Worm (Caenorhabditis elegans): ENCODE results near the gene F43C11.4.

The F43C11.4 gene

ce11 chrII:2330462-2330861, 16.3 kb upstream of the F43C11.4 start:
- TF ChIP-seq him-1 (tag; optimal IDR thresholded peaks at IDR 0.05) (no peak), W03F9.2 (tag; optimal IDR thresholded peaks at IDR 0.05) (no peak)

- TF ChIP-seq W03F9.2 (tag; optimal IDR thresholded peaks at IDR 0.05), result no peak
- no peak for TF ChIP-seq dao-5 (tag; optimal IDR thresholded peaks at IDR 0.05)
- no peak for TF ChIP-seq him-1 (tag; optimal IDR thresholded peaks at IDR 0.05)
These were observed 14.6 kb upstream of the F43C11.4 start, which contains the start of gene F43C11.8 for ce11 chrII:2332220-2332619. F43C11.8 (plus strand) TSS chrII:2332520.

ce11 chrII:2335572-2335971, 11.2 kb upstream of the F43C11.4 start, which contains the start of gene F43C11.7:
F43C11.7 (plus strand) TSS chrII:2335897.
- TF ChIP-seq W03F9.2 (tag; optimal IDR thresholded peaks at IDR 0.05) (no peak), him-1 (tag; optimal IDR thresholded peaks at IDR 0.05) (no peak), dao-5 (tag; optimal IDR thresholded peaks at IDR 0.05) (no peak)

ce11 chrII:2336177-2336576, 10.6 kb upstream of the F43C11.4 start:
- TF ChIP-seq W03F9.2 (tag; optimal IDR thresholded peaks at IDR 0.05) (no peak), him-1 (tag; optimal IDR thresholded peaks at IDR 0.05) (no peak), dao-5 (tag; optimal IDR thresholded peaks at IDR 0.05) (no peak)

ce11 chrII:2340974-2341373, 5.8 kb upstream of the F43C11.4 start:
- TF ChIP-seq dao-5 (tag; optimal IDR thresholded peaks at IDR 0.05) (no peak), him-1 (tag; optimal IDR thresholded peaks at IDR 0.05) (no peak), W03F9.2 (tag; optimal IDR thresholded peaks at IDR 0.05) (no peak)

- TF ChIP-seq him-1 (tag; optimal IDR thresholded peaks at IDR 0.05) (no peak), W03F9.2 (tag; optimal IDR thresholded peaks at IDR 0.05) (no peak), dao-5 (tag; optimal IDR thresholded peaks at IDR 0.05) (no peak)
These were observed 5.3 kb upstream of the F43C11.4 start, which contains the start of gene enri-1 for ce11 chrII:2341515-2341914. enri-1 (minus strand) TSS chrII:2341615.

ce11 chrII:2342004-2342479, 4.7 kb upstream of the F43C11.4 start, which contains the start of gene F43C11.6:
F43C11.6 (plus strand) TSS chrII:2342429.
- TF ChIP-seq him-1 (tag; optimal IDR thresholded peaks at IDR 0.05) (no peak), dao-5 (tag; optimal IDR thresholded peaks at IDR 0.05) (no peak), W03F9.2 (tag; optimal IDR thresholded peaks at IDR 0.05) (no peak)

ce11 chrII:2352546-2352945, 5.8 kb downstream of the F43C11.4 start, which contains the start of gene F43C11.10:
F43C11.10 (minus strand) TSS chrII:2352646.
- TF ChIP-seq W03F9.2 (tag; optimal IDR thresholded peaks at IDR 0.05) (no peak), dao-5 (tag; optimal IDR thresholded peaks at IDR 0.05) (no peak), him-1 (tag; optimal IDR thresholded peaks at IDR 0.05) (no peak)

ce11 chrII:2353012-2353411, 6.2 kb downstream of the F43C11.4 start, which contains the start of gene F43C11.3:
F43C11.3 (plus strand) TSS chrII:2353312.
- TF ChIP-seq dao-5 (tag; optimal IDR thresholded peaks at IDR 0.05), result no peak
- no peak for TF ChIP-seq W03F9.2 (tag; optimal IDR thresholded peaks at IDR 0.05)
- TF ChIP-seq him-1 (tag; optimal IDR thresholded peaks at IDR 0.05), result no peak

ce11 chrII:2354476-2354875, 7.7 kb downstream of the F43C11.4 start, which contains the start of gene F43C11.2:
F43C11.2 (plus strand) TSS chrII:2354776.
- TF ChIP-seq W03F9.2 (tag; optimal IDR thresholded peaks at IDR 0.05) (no peak), him-1 (tag; optimal IDR thresholded peaks at IDR 0.05) (no peak), dao-5 (tag; optimal IDR thresholded peaks at IDR 0.05) (no peak)

ce11 chrII:2356795-2357194, 10.0 kb downstream of the F43C11.4 start, which contains the start of gene F43C11.1:
F43C11.1 (plus strand) TSS chrII:2357095.
- no peak for TF ChIP-seq W03F9.2 (tag; optimal IDR thresholded peaks at IDR 0.05)
- TF ChIP-seq dao-5 (tag; optimal IDR thresholded peaks at IDR 0.05), result no peak
- no peak for TF ChIP-seq him-1 (tag; optimal IDR thresholded peaks at IDR 0.05)

- TF ChIP-seq dao-5 (tag; optimal IDR thresholded peaks at IDR 0.05), result no peak
- TF ChIP-seq W03F9.2 (tag; optimal IDR thresholded peaks at IDR 0.05), result no peak
- no peak for TF ChIP-seq him-1 (tag; optimal IDR thresholded peaks at IDR 0.05)
These were observed 13.2 kb downstream of the F43C11.4 start, which contains the start of gene F43C11.16 for ce11 chrII:2359965-2360364. F43C11.16 (minus strand) TSS chrII:2360065.

ce11 chrII:2363673-2364072, 16.9 kb downstream of the F43C11.4 start, which contains the start of gene F43C11.11:
F43C11.11 (minus strand) TSS chrII:2363773.
- no peak for TF ChIP-seq him-1 (tag; optimal IDR thresholded peaks at IDR 0.05)
- no peak for TF ChIP-seq dao-5 (tag; optimal IDR thresholded peaks at IDR 0.05)
- TF ChIP-seq W03F9.2 (tag; optimal IDR thresholded peaks at IDR 0.05), result no peak

ce11 chrII:2366623-2367365, 20.0 kb downstream of the F43C11.4 start, which contains the start of the genes F43C11.12 and F16G10.5:
F43C11.12 (minus strand) TSS chrII:2366723.
F16G10.5 (plus strand) TSS chrII:2367315.
- no peak for TF ChIP-seq him-1 (tag; optimal IDR thresholded peaks at IDR 0.05)
- TF ChIP-seq W03F9.2 (tag; optimal IDR thresholded peaks at IDR 0.05), result no peak
- no peak for TF ChIP-seq dao-5 (tag; optimal IDR thresholded peaks at IDR 0.05)

All from whole organism, L4/young adult.